Fruit fly (Drosophila melanogaster): ENCODE data around the gene Aven.
A peak's percentile ranks its signal among the peaks of the same experiment; 100 is the strongest.

Gene Aven

dm6 chrX:12582661-12582983 lies 46.8 kb downstream of the Aven start:
- TF ChIP-seq HLH106 (tag; optimal IDR thresholded peaks at IDR 0.05) (no peak), foxo (GFP tag; optimal IDR thresholded peaks at IDR 0.05) (no peak), h (GFP tag; optimal IDR thresholded peaks at IDR 0.05) (no peak), CrebA (GFP tag; optimal IDR thresholded peaks at IDR 0.05; ENCODE audit: borderline replicate concordance) (no peak), rgr (GFP tag; optimal IDR thresholded peaks at IDR 0.05) (no peak), usp (GFP tag; optimal IDR thresholded peaks at IDR 0.05) (no peak), woc (GFP tag; optimal IDR thresholded peaks at IDR 0.05) (no peak), br (GFP tag; optimal IDR thresholded peaks at IDR 0.05) (no peak), Mio (GFP tag; optimal IDR thresholded peaks at IDR 0.05) (no peak), Myc (optimal IDR thresholded peaks at IDR 0.05) (no peak), fru (GFP tag; optimal IDR thresholded peaks at IDR 0.05) (no peak), dl (GFP tag; optimal IDR thresholded peaks at IDR 0.05; ENCODE audit: insufficient read depth in 1 of 2, partially characterized antibody in 2 of 2) (no peak), GATAd (GFP tag; optimal IDR thresholded peaks at IDR 0.05) (no peak), Vsx2 (GFP tag; optimal IDR thresholded peaks at IDR 0.05; ENCODE audit: partially characterized antibody) (no peak), Dif (GFP tag; optimal IDR thresholded peaks at IDR 0.05; ENCODE audit: partially characterized antibody) (no peak), Hr83 (GFP tag; optimal IDR thresholded peaks at IDR 0.05; ENCODE audit: poor library complexity, severe bottlenecking) (no peak), ey (GFP tag; optimal IDR thresholded peaks at IDR 0.05) (no peak), pan (optimal IDR thresholded peaks at IDR 0.05) (no peak), Jra (GFP tag; optimal IDR thresholded peaks at IDR 0.05) (no peak), dmrt93B (GFP tag; optimal IDR thresholded peaks at IDR 0.05) (no peak)

dm6 chrX:12581894-12582293 lies 47.5 kb downstream of the Aven start:
- TF ChIP-seq Dfd (GFP tag; optimal IDR thresholded peaks at IDR 0.05) (peak; percentile 60), CG9705 (GFP tag; optimal IDR thresholded peaks at IDR 0.05) (no peak), psq (GFP tag; optimal IDR thresholded peaks at IDR 0.05) (no peak), usp (GFP tag; optimal IDR thresholded peaks at IDR 0.05) (no peak), GATAd (GFP tag; optimal IDR thresholded peaks at IDR 0.05) (no peak), Jra (GFP tag; optimal IDR thresholded peaks at IDR 0.05) (no peak)

- TF ChIP-seq sage (GFP tag; optimal IDR thresholded peaks at IDR 0.05), result no peak
- TF ChIP-seq HLH106 (tag; optimal IDR thresholded peaks at IDR 0.05), result no peak
- TF ChIP-seq h (GFP tag; optimal IDR thresholded peaks at IDR 0.05), result no peak
- no peak for TF ChIP-seq Sp1 (GFP tag; optimal IDR thresholded peaks at IDR 0.05)
- TF ChIP-seq rgr (GFP tag; optimal IDR thresholded peaks at IDR 0.05), result no peak
- TF ChIP-seq OdsH (GFP tag; optimal IDR thresholded peaks at IDR 0.05), result no peak
- no peak for TF ChIP-seq sv (GFP tag; optimal IDR thresholded peaks at IDR 0.05)
- no peak for TF ChIP-seq GATAd (GFP tag; optimal IDR thresholded peaks at IDR 0.05)
- TF ChIP-seq tai (GFP tag; optimal IDR thresholded peaks at IDR 0.05), result no peak
- TF ChIP-seq lola (GFP tag; optimal IDR thresholded peaks at IDR 0.05), result no peak
- TF ChIP-seq jim (GFP tag; optimal IDR thresholded peaks at IDR 0.05), result no peak
- TF ChIP-seq Dfd (GFP tag; optimal IDR thresholded peaks at IDR 0.05), result no peak
- TF ChIP-seq pan (optimal IDR thresholded peaks at IDR 0.05), result no peak
- no peak for TF ChIP-seq CG32264 (GFP tag; optimal IDR thresholded peaks at IDR 0.05)
- no peak for TF ChIP-seq Myc (optimal IDR thresholded peaks at IDR 0.05)
- TF ChIP-seq N (GFP tag; optimal IDR thresholded peaks at IDR 0.05), result no peak
Measured at dm6 chrX:12581305-12581676, 48.1 kb downstream of the Aven start.

- TF ChIP-seq foxo (GFP tag; optimal IDR thresholded peaks at IDR 0.05), result peak in 1 of 2 experiments; percentile 14
- peak; percentile 12 for TF ChIP-seq h (GFP tag; optimal IDR thresholded peaks at IDR 0.05)
- TF ChIP-seq psq (GFP tag; optimal IDR thresholded peaks at IDR 0.05), result no peak
- TF ChIP-seq rgr (GFP tag; optimal IDR thresholded peaks at IDR 0.05), result peak; percentile 8
- peak; percentile 16 for TF ChIP-seq fru (GFP tag; optimal IDR thresholded peaks at IDR 0.05)
Measured at dm6 chrX:12580498-12581304, 48.7 kb downstream of the Aven start.

- TF ChIP-seq Dfd (GFP tag; optimal IDR thresholded peaks at IDR 0.05), result no peak
- peak; percentile 94 for TF ChIP-seq psq (GFP tag; optimal IDR thresholded peaks at IDR 0.05)
- TF ChIP-seq pan (optimal IDR thresholded peaks at IDR 0.05), result no peak
- no peak for TF ChIP-seq Rel (GFP tag; optimal IDR thresholded peaks at IDR 0.05)
- peak; percentile 78 for TF ChIP-seq Rel (tag; optimal IDR thresholded peaks at IDR 0.05)
- TF ChIP-seq h (GFP tag; optimal IDR thresholded peaks at IDR 0.05), result no peak
- peak; percentile 66 for TF ChIP-seq Dif (GFP tag; optimal IDR thresholded peaks at IDR 0.05; ENCODE audit: partially characterized antibody)
- TF ChIP-seq Hr83 (GFP tag; optimal IDR thresholded peaks at IDR 0.05; ENCODE audit: poor library complexity, severe bottlenecking), result no peak
- TF ChIP-seq CG32264 (GFP tag; optimal IDR thresholded peaks at IDR 0.05), result no peak
- TF ChIP-seq jim (GFP tag; optimal IDR thresholded peaks at IDR 0.05), result peak; percentile 64
- no peak for TF ChIP-seq brk (GFP tag; optimal IDR thresholded peaks at IDR 0.05)
- TF ChIP-seq N (GFP tag; optimal IDR thresholded peaks at IDR 0.05), result peak; percentile 54
- no peak for TF ChIP-seq usp (GFP tag; optimal IDR thresholded peaks at IDR 0.05)
- no peak for TF ChIP-seq foxo (GFP tag; optimal IDR thresholded peaks at IDR 0.05)
Measured at dm6 chrX:12580040-12580497, 49.4 kb downstream of the Aven start.
